Worm (Caenorhabditis elegans) whole organism, L1 larva: ENCODE measurements around the gene F17A2.16.

Experiments
- alr-1 ChIP-seq: fragments of 200-800 bp; sonication (Bioruptor generic); optimal IDR thresholded peaks from 2 replicates; lab custom pipeline; 2018; ENCODE audit warnings: borderline replicate concordance, mild to moderate bottlenecking, missing genetic modification characterization, missing compliant biosample characterization
- ces-1 ChIP-seq: fragments of 150-350 bp; optimal IDR thresholded peaks from 2 replicates; lab custom pipeline; 2014; ENCODE audit warnings: missing biosample characterization, missing genetic modification reagents, missing genetic modification characterization
- dpl-1 ChIP-seq, 3 experiments: fragments of 150-350 bp in 2 of 3; sonication (generic microtip) in 1 of 3; optimal IDR thresholded peaks; 2 replicates each; lab custom pipeline; 2014 to 2017; ENCODE audit warnings: missing biosample characterization in 3 of 3, missing genetic modification characterization in 3 of 3, missing genetic modification reagents in 3 of 3
- egl-27 ChIP-seq, 2 experiments: fragments of 150-350 bp in 1 of 2; sonication (generic microtip); optimal IDR thresholded peaks; 3 replicates each; lab custom pipeline; 2017 to 2018; ENCODE audit warnings: missing biosample characterization in 2 of 2, missing genetic modification characterization in 2 of 2, missing genetic modification reagents in 2 of 2
- nhr-11 ChIP-seq: fragments of 150-350 bp; optimal IDR thresholded peaks from 2 replicates; lab custom pipeline; 2014; ENCODE audit warnings: missing biosample characterization, missing genetic modification characterization
- nhr-77 ChIP-seq: fragments of 150-350 bp; optimal IDR thresholded peaks from 2 replicates; lab custom pipeline; 2014; ENCODE audit warnings: missing biosample characterization, missing genetic modification characterization
- rnt-1 ChIP-seq: sonication (generic microtip); optimal IDR thresholded peaks from 2 replicates; lab custom pipeline; 2016; ENCODE audit warnings: mild to moderate bottlenecking, missing genetic modification characterization, moderate library complexity, missing compliant biosample characterization
- ztf-11 ChIP-seq, 2 experiments: sonication (generic microtip); optimal IDR thresholded peaks; 2 replicates each; lab custom pipeline; 2016 to 2017; ENCODE audit warnings: missing genetic modification characterization in 2 of 2, missing biosample characterization in 1 of 2, missing compliant biosample characterization in 1 of 2
- ztf-4 ChIP-seq: fragments of 150-350 bp; optimal IDR thresholded peaks from 2 replicates; lab custom pipeline; 2014; ENCODE audit warnings: missing biosample characterization, missing genetic modification characterization

DNA sequence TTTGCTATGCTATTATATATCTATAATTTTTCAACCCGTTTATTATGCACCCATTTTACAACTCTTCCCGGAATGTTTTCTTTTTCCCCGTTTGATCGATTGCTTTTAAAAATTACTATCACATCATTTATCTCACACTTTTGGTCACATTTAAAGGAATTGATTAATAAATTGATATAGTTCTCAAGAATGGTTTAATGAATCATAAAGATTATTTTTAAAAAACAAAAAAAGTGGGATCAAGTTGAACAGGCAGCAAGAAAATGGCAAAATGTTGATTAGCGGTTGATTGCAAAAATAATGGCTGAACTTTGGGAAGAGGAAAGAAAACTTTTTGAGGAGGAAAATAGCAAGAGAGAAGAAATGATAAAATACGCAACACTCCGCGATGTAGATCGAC is 8.4 kb upstream of the F17A2.16 start, which contains the start of gene W06D11.5:
- TF ChIP-seq egl-27 (tag; optimal IDR thresholded peaks at IDR 0.05; lab: Kevin White, UChicago) (no peak), nhr-11 (tag; lab: Kevin White, UChicago) (no peak), ztf-11 (tag; optimal IDR thresholded peaks at IDR 0.05; lab: Kevin White, UChicago) (no peak), alr-1 (tag; lab: Kevin White, UChicago) (no peak), nhr-77 (tag; lab: Kevin White, UChicago) (no peak), dpl-1 (GFP tag; optimal IDR thresholded peaks at IDR 0.05; lab: Kevin White, UChicago) (no peak), rnt-1 (tag; lab: Kevin White, UChicago) (no peak), ces-1 (no peak), ztf-4 (no peak)
